Fruit fly (Drosophila melanogaster) whole organism, adult: ENCODE data around the gene nonC.

ENCODE experiments used
- CG5204 ChIP-seq: fragments of 200-800 bp; sonication (Bioruptor generic); optimal IDR thresholded peaks from 2 replicates; lab custom pipeline; 2016; ENCODE audit warnings: missing biosample characterization, missing genetic modification characterization
- Clk ChIP-seq: fragments of 200-800 bp; sonication (Bioruptor generic); optimal IDR thresholded peaks from 2 replicates; lab custom pipeline; 2017; ENCODE audit warnings: missing biosample characterization, missing genetic modification characterization
- ovo ChIP-seq: fragments of 200-800 bp; sonication (Bioruptor generic); optimal IDR thresholded peaks from 2 replicates; lab custom pipeline; 2016; ENCODE audit warnings: missing biosample characterization, missing genetic modification characterization
- pad ChIP-seq: fragments of 200-800 bp; sonication (Bioruptor generic); optimal IDR thresholded peaks from 3 replicates; lab custom pipeline; 2017; ENCODE audit warnings: missing biosample characterization, missing genetic modification characterization, mild to moderate bottlenecking, moderate library complexity, missing genetic modification reagents
- tj ChIP-seq: fragments of 200-800 bp; sonication (Bioruptor generic); optimal IDR thresholded peaks from 3 replicates; lab custom pipeline; 2017; ENCODE audit warnings: missing biosample characterization, mild to moderate bottlenecking, missing genetic modification characterization, moderate library complexity
- toe ChIP-seq: fragments of 200-800 bp; sonication (Bioruptor generic); optimal IDR thresholded peaks from 2 replicates; lab custom pipeline; 2016; ENCODE audit warnings: missing biosample characterization, missing genetic modification characterization

- TF ChIP-seq ovo (GFP tag; lab: Kevin White, UChicago) (no peak), toe (GFP tag; lab: Kevin White, UChicago) (no peak), tj (GFP tag; lab: Kevin White, UChicago) (no peak), Clk (GFP tag; lab: Kevin White, UChicago) (no peak), pad (GFP tag; lab: Kevin White, UChicago) (no peak), CG5204 (GFP tag; lab: Kevin White, UChicago) (no peak)
These were observed 34.9 kb downstream of the nonC start for dm6 chrX:6859245-6859644.
